Fruit fly (Drosophila melanogaster) whole organism, embryonic: ENCODE results near the gene Kdm5.
A peak's percentile ranks its signal among the peaks of the same experiment; 100 is the strongest.

Experiments used
- CG10462 ChIP-seq: fragments of 200-800 bp; sonication (Bioruptor generic); optimal IDR thresholded peaks from 2 replicates; lab custom pipeline; 2016; ENCODE audit warnings: missing biosample characterization, missing genetic modification characterization
- CG11560 ChIP-seq: fragments of 200-800 bp; sonication (Bioruptor generic); IDR thresholded peaks from 3 replicates; pipeline ENCODE4 v1.3.6; 2022; ENCODE audit warnings: missing biosample characterization, missing genetic modification characterization
- CG12236 ChIP-seq: fragments of 200-800 bp; sonication (Bioruptor generic); optimal IDR thresholded peaks from 2 replicates; lab custom pipeline; 2016; ENCODE audit warnings: missing biosample characterization, missing genetic modification characterization
- CG13296 ChIP-seq: fragments of 200-800 bp; sonication (Bioruptor generic); optimal IDR thresholded peaks from 3 replicates; lab custom pipeline; 2018; ENCODE audit warnings: missing biosample characterization, mild to moderate bottlenecking, missing genetic modification characterization
- CG13775 ChIP-seq: fragments of 200-800 bp; sonication (Bioruptor generic); optimal IDR thresholded peaks from 3 replicates; lab custom pipeline; 2017; ENCODE audit warnings: missing biosample characterization, mild to moderate bottlenecking, missing genetic modification characterization
- CG14710 ChIP-seq: fragments of 200-800 bp; sonication (Bioruptor generic); optimal IDR thresholded peaks from 3 replicates; lab custom pipeline; 2019; ENCODE audit warnings: missing biosample characterization, mild to moderate bottlenecking, missing genetic modification characterization, moderate library complexity
- CG15269 ChIP-seq: fragments of 200-800 bp; sonication (Bioruptor generic); optimal IDR thresholded peaks from 2 replicates; lab custom pipeline; 2018; ENCODE audit warnings: missing biosample characterization, mild to moderate bottlenecking, missing genetic modification characterization, moderate library complexity
- CG18476 ChIP-seq: fragments of 200-800 bp; sonication (Bioruptor generic); optimal IDR thresholded peaks from 2 replicates; lab custom pipeline; 2016; ENCODE audit warnings: missing biosample characterization, mild to moderate bottlenecking, missing genetic modification characterization
- CG2129 ChIP-seq: fragments of 200-800 bp; sonication (Bioruptor generic); IDR thresholded peaks from 2 replicates; pipeline ENCODE4 v1.3.6; 2022; ENCODE audit warnings: missing biosample characterization, missing genetic modification characterization; ENCODE audit not compliant: partially characterized antibody
- CG2202 ChIP-seq: fragments of 200-800 bp; sonication (Bioruptor generic); optimal IDR thresholded peaks from 2 replicates; lab custom pipeline; 2018; ENCODE audit warnings: missing biosample characterization, mild to moderate bottlenecking, missing genetic modification characterization
- CG2712 ChIP-seq: fragments of 200-800 bp; optimal IDR thresholded peaks from 3 replicates; lab custom pipeline; 2019; ENCODE audit warnings: missing biosample characterization, mild to moderate bottlenecking, missing genetic modification characterization, moderate library complexity
- CG33213 ChIP-seq: fragments of 200-800 bp; sonication (Bioruptor generic); optimal IDR thresholded peaks from 3 replicates; lab custom pipeline; 2016; ENCODE audit warnings: missing biosample characterization, missing genetic modification characterization
- CG42726 ChIP-seq: fragments of 200-800 bp; sonication (Bioruptor generic); IDR thresholded peaks from 2 replicates; pipeline ENCODE4 v1.3.6; 2022; ENCODE audit warnings: missing biosample characterization, missing genetic modification characterization; ENCODE audit not compliant: partially characterized antibody
- CG4820 ChIP-seq: fragments of 200-800 bp; sonication (Bioruptor generic); optimal IDR thresholded peaks from 3 replicates; lab custom pipeline; 2016; ENCODE audit warnings: missing biosample characterization, missing genetic modification characterization
- CG5180 ChIP-seq: fragments of 200-800 bp; sonication (Bioruptor generic); optimal IDR thresholded peaks from 3 replicates; lab custom pipeline; 2017; ENCODE audit warnings: missing biosample characterization, missing genetic modification characterization, mild to moderate bottlenecking, moderate library complexity, missing genetic modification reagents
- CG6654 ChIP-seq: fragments of 200-800 bp; sonication (Bioruptor generic); optimal IDR thresholded peaks from 2 replicates; lab custom pipeline; 2017; ENCODE audit warnings: missing biosample characterization, mild to moderate bottlenecking, missing genetic modification characterization
- CG6813 ChIP-seq: fragments of 200-800 bp; sonication (Bioruptor generic); optimal IDR thresholded peaks from 2 replicates; lab custom pipeline; 2017; ENCODE audit warnings: missing biosample characterization, missing genetic modification characterization, mild to moderate bottlenecking, moderate library complexity, missing genetic modification reagents
- CG7963 ChIP-seq: fragments of 200-800 bp; sonication (Bioruptor generic); IDR thresholded peaks from 3 replicates; pipeline ENCODE4 v1.3.6; 2022; ENCODE audit warnings: missing biosample characterization, missing genetic modification characterization; ENCODE audit not compliant: partially characterized antibody
- Eip74EF ChIP-seq, 2 experiments: fragments of 200-800 bp in 1 of 2; fragments of >200 bp in 1 of 2; sonication (Bioruptor generic) in 1 of 2; optimal IDR thresholded peaks; 2 replicates each; lab custom pipeline; 2017 to 2019; ENCODE audit warnings: missing biosample characterization in 2 of 2, missing genetic modification characterization in 2 of 2, mild to moderate bottlenecking in 1 of 2, moderate library complexity in 1 of 2
- Ets97D ChIP-seq: fragments of 200-800 bp; sonication (Bioruptor generic); optimal IDR thresholded peaks from 3 replicates; lab custom pipeline; 2016; ENCODE audit warnings: missing biosample characterization, missing genetic modification characterization
- Fer2 ChIP-seq: fragments of 200-800 bp; sonication (Bioruptor generic); optimal IDR thresholded peaks from 2 replicates; lab custom pipeline; 2018; ENCODE audit warnings: missing biosample characterization, mild to moderate bottlenecking, missing genetic modification characterization, moderate library complexity
- HLH3B ChIP-seq: fragments of 200-800 bp; sonication (Bioruptor generic); IDR thresholded peaks from 2 replicates; pipeline ENCODE4 v1.3.6; 2022; ENCODE audit warnings: missing biosample characterization, missing genetic modification characterization
- Nf-YA ChIP-seq: fragments of 200-800 bp; sonication (Bioruptor generic); IDR thresholded peaks from 2 replicates; pipeline ENCODE4 v1.3.6; 2022; ENCODE audit warnings: missing biosample characterization, missing genetic modification characterization
- Nf-YB ChIP-seq: fragments of 200-800 bp; sonication (Bioruptor generic); optimal IDR thresholded peaks from 3 replicates; lab custom pipeline; 2019; ENCODE audit warnings: missing biosample characterization, mild to moderate bottlenecking, missing genetic modification characterization, moderate library complexity
- PHDP ChIP-seq: fragments of 200-800 bp; sonication (Bioruptor generic); optimal IDR thresholded peaks from 3 replicates; lab custom pipeline; 2018; ENCODE audit warnings: missing biosample characterization, mild to moderate bottlenecking, missing genetic modification characterization, moderate library complexity
- Rfx ChIP-seq: fragments of 200-800 bp; sonication (Bioruptor generic); IDR thresholded peaks from 2 replicates; pipeline ENCODE4 v1.3.6; 2022; ENCODE audit warnings: missing biosample characterization, missing genetic modification characterization
- Trl ChIP-seq, 3 experiments: fragments of >200 bp in 2 of 3; fragments of 200-800 bp in 1 of 3; sonication (Bioruptor generic) in 1 of 3; optimal IDR thresholded peaks; 2 replicates in 1 of 3; 3 replicates in 2 of 3; lab custom pipeline; 2016 to 2017; ENCODE audit warnings: missing biosample characterization in 1 of 3, missing genetic modification characterization in 1 of 3
- cato ChIP-seq: fragments of 200-800 bp; sonication (Bioruptor generic); optimal IDR thresholded peaks from 2 replicates; lab custom pipeline; 2016; ENCODE audit warnings: missing biosample characterization, missing genetic modification characterization, borderline replicate concordance
- crp ChIP-seq, 2 experiments: fragments of 200-800 bp; sonication (Bioruptor generic); optimal IDR thresholded peaks; 2 replicates in 1 of 2; 3 replicates in 1 of 2; lab custom pipeline; 2017; ENCODE audit warnings: missing biosample characterization in 2 of 2, missing genetic modification characterization in 2 of 2, mild to moderate bottlenecking in 1 of 2, moderate library complexity in 1 of 2
- dimm ChIP-seq: fragments of 200-800 bp; sonication (Bioruptor generic); IDR thresholded peaks from 2 replicates; pipeline ENCODE4 v1.3.6; 2022; ENCODE audit warnings: missing biosample characterization, missing genetic modification characterization
- ftz-f1 ChIP-seq: fragments of 200-800 bp; sonication (Bioruptor generic); optimal IDR thresholded peaks from 2 replicates; lab custom pipeline; 2016; ENCODE audit warnings: missing biosample characterization, missing genetic modification characterization
- gcm ChIP-seq: fragments of 200-800 bp; sonication (Bioruptor generic); optimal IDR thresholded peaks from 2 replicates; lab custom pipeline; 2019; ENCODE audit warnings: missing biosample characterization, mild to moderate bottlenecking, missing genetic modification characterization, moderate library complexity
- grn ChIP-seq: fragments of 200-800 bp; sonication (Bioruptor generic); optimal IDR thresholded peaks from 3 replicates; lab custom pipeline; 2017; ENCODE audit warnings: missing biosample characterization, missing genetic modification characterization
- kni ChIP-seq: fragments of 200-800 bp; sonication (Bioruptor generic); optimal IDR thresholded peaks from 3 replicates; lab custom pipeline; 2017; ENCODE audit warnings: mild to moderate bottlenecking, missing biosample characterization, missing genetic modification reagents, missing genetic modification characterization
- lilli ChIP-seq: fragments of 200-800 bp; sonication (Bioruptor generic); optimal IDR thresholded peaks from 3 replicates; lab custom pipeline; 2016; ENCODE audit warnings: missing biosample characterization, missing genetic modification characterization
- mam ChIP-seq: fragments of 200-800 bp; sonication (Bioruptor generic); optimal IDR thresholded peaks from 3 replicates; lab custom pipeline; 2016; ENCODE audit warnings: missing biosample characterization, missing genetic modification characterization
- nerfin-1 ChIP-seq: fragments of 200-800 bp; sonication (Bioruptor generic); optimal IDR thresholded peaks from 3 replicates; lab custom pipeline; 2019; ENCODE audit warnings: missing biosample characterization, mild to moderate bottlenecking, missing genetic modification characterization, moderate library complexity
- otp ChIP-seq: fragments of 200-800 bp; sonication (Bioruptor generic); IDR thresholded peaks from 3 replicates; pipeline ENCODE4, ENCODE4 v1.3.6; 2022; ENCODE audit warnings: missing biosample characterization, missing genetic modification characterization
- pan ChIP-seq, 4 experiments: fragments of >200 bp in 3 of 4; fragments of 200-800 bp in 1 of 4; sonication (Bioruptor generic) in 1 of 4; optimal IDR thresholded peaks in 3 of 4; IDR thresholded peaks in 1 of 4; 2 replicates each; pipeline versions ENCODE4 v1.3.6 to Lab custom; 2017 to 2022; ENCODE audit warnings: missing biosample characterization in 2 of 4, missing genetic modification characterization in 2 of 4, mixed read lengths in 1 of 4
- prd ChIP-seq, 3 experiments: fragments of >200 bp in 2 of 3; fragments of 200-800 bp in 1 of 3; sonication (Bioruptor generic) in 1 of 3; optimal IDR thresholded peaks in 2 of 3; IDR thresholded peaks in 1 of 3; 2 replicates in 2 of 3; 3 replicates in 1 of 3; pipeline versions ENCODE4 v1.3.6 to Lab custom; 2017 to 2022; ENCODE audit warnings: missing biosample characterization in 1 of 3, missing genetic modification characterization in 1 of 3
- ro ChIP-seq: fragments of 200-800 bp; sonication (Bioruptor generic); IDR thresholded peaks from 2 replicates; pipeline ENCODE4 v1.3.6; 2022; ENCODE audit warnings: missing biosample characterization, missing genetic modification characterization
- schlank ChIP-seq: fragments of 200-800 bp; sonication (Bioruptor generic); optimal IDR thresholded peaks from 2 replicates; lab custom pipeline; 2018; ENCODE audit warnings: missing biosample characterization, mild to moderate bottlenecking, missing genetic modification characterization
- slp2 ChIP-seq: fragments of 200-800 bp; sonication (Bioruptor generic); optimal IDR thresholded peaks from 2 replicates; lab custom pipeline; 2016; ENCODE audit warnings: missing biosample characterization, missing genetic modification characterization

The Kdm5 gene

DNA sequence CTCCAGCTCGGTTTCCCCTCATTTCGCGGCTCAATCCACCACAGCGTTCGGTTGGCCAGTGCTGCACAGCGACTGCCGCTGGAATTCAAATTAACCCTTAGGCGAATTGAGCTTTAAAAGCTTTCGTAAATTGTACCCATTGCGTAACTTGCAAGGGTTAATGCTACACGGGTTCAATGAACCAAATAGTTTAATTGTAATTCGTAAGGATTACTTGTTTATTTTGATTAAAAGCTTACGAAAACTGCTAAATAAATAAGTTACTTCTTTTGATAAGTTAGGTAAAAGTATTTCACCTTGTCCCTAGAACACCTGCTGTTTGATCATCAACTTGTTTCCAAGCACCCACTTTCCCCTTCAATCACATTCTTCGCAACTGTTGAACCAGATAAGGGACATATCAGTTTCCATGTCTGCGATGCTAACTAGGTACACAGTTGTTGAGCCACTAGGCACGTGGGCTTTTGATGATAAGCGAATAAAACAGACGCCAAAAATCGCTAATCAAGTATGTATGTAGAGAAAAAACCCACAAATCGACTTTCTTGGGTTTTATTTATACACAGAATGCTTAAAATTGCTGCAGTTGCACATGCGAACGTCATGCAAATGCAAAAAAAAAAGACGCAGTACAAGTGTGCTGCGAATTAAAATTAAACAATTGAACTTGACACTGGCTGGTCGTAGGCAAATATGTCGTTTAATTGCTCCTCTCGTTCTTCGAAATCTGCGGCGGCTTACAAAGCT lies 46.8 kb upstream of the Kdm5 start, which contains the start of gene Pfas (continued):
- TF ChIP-seq CG6813 (no peak), grn (GFP tag; lab: Kevin White, UChicago) (no peak), CG18476 (GFP tag; lab: Kevin White, UChicago) (no peak), lilli (peak; percentile 81)

- TF ChIP-seq CG42726 (GFP tag; lab: Robert Waterston, UW) (0 out of 2 replicates have a peak, but pooled peaks have one; percentile 20), CG11560 (no peak)
Measured at dm6 chr2L:6045484-6045883, 46.2 kb upstream of the Kdm5 start.

DNA sequence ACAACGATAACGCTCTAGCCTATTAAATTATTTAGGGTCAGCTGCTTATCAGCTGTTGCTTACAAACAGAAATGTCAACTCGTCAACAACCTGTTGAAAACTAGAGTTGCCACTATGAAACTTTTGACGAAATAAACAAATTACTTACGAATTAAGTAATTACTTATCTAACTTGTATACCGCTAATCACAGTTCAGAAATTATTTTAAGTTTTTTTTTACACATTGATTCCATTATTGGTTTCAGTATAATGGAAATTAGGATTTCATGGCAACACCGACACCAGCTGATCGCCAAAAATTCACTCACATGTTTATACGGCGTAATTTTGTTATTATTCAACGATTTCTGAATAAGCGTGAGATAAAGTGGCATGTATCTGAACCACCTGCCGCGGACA lies 38.5 kb upstream of the Kdm5 start, which contains the start of the genes CG9117 and CG31643:
Gene CG9117, minus strand, starts transcription at position 73 of the 400 bp plus-strand sequence.
Gene CG31643, plus strand, starts transcription at position 288 of the 400 bp plus-strand sequence.
- peak; percentile 45 for TF ChIP-seq kni (GFP tag; lab: Kevin White, UChicago)
- TF ChIP-seq CG2712 (tag; lab: Kevin White, UChicago): peak; percentile 57
- peak; percentile 37 for TF ChIP-seq CG12236 (GFP tag; lab: Kevin White, UChicago)
- TF ChIP-seq mam (GFP tag; lab: Kevin White, UChicago): peak; percentile 78
- TF ChIP-seq Rfx: peak; percentile 55
- no peak for TF ChIP-seq ftz-f1
- TF ChIP-seq slp2 (GFP tag; lab: Kevin White, UChicago): peak; percentile 45
- TF ChIP-seq gcm (GFP tag; lab: Kevin White, UChicago): no peak
- TF ChIP-seq ro: no peak
- TF ChIP-seq CG5180 (GFP tag; lab: Kevin White, UChicago): no peak
- TF ChIP-seq CG4820 (GFP tag; lab: Kevin White, UChicago): peak; percentile 49
- TF ChIP-seq Fer2 (tag; lab: Kevin White, UChicago): peak; percentile 28
- peak; percentile 47 for TF ChIP-seq CG33213 (GFP tag; lab: Kevin White, UChicago)
- TF ChIP-seq PHDP (tag; lab: Kevin White, UChicago): peak; percentile 66
- TF ChIP-seq Nf-YB: peak; percentile 10
- no peak for TF ChIP-seq otp (GFP tag; lab: Robert Waterston, UW)
- no peak for TF ChIP-seq CG15269 (tag; lab: Kevin White, UChicago)
- peak; percentile 61 for TF ChIP-seq nerfin-1 (tag; lab: Kevin White, UChicago)
- peak; percentile 56 for TF ChIP-seq CG13775 (GFP tag; lab: Kevin White, UChicago)
- no peak for TF ChIP-seq Trl (optimal IDR thresholded peaks at IDR 0.05; lab: Kevin White, UChicago)
- TF ChIP-seq Trl (GFP tag; optimal IDR thresholded peaks at IDR 0.05; lab: Kevin White, UChicago): peak; percentile 46
- TF ChIP-seq schlank (tag; lab: Kevin White, UChicago): no peak
- peak; percentile 88 for TF ChIP-seq CG14710 (tag; lab: Kevin White, UChicago)
- no peak for TF ChIP-seq CG6654
- TF ChIP-seq Eip74EF (GFP tag; optimal IDR thresholded peaks at IDR 0.05; lab: Kevin White, UChicago): no peak
- TF ChIP-seq crp (GFP tag; optimal IDR thresholded peaks at IDR 0.05; lab: Kevin White, UChicago): peak; percentile 98 to 100
- TF ChIP-seq pan (optimal IDR thresholded peaks at IDR 0.05; lab: Kevin White, UChicago): no peak
- TF ChIP-seq pan (GFP tag; optimal IDR thresholded peaks at IDR 0.05 in 1 of 2, IDR thresholded peaks at IDR 0.05 in 1 of 2): no peak
- TF ChIP-seq prd (optimal IDR thresholded peaks at IDR 0.05; lab: Kevin White, UChicago): no peak
- peak; percentile 54; the same call in 1 of the 3 replicates for TF ChIP-seq prd (GFP tag; IDR thresholded peaks at IDR 0.05; lab: Robert Waterston, UW)
- TF ChIP-seq CG2202 (tag; lab: Kevin White, UChicago): no peak
- no peak for TF ChIP-seq dimm
- peak; percentile 61 for TF ChIP-seq Ets97D
- TF ChIP-seq CG10462: peak; percentile 13
- TF ChIP-seq CG2129 (GFP tag; lab: Robert Waterston, UW): no peak
- no peak for TF ChIP-seq HLH3B (GFP tag; lab: Robert Waterston, UW)
- peak; percentile 18 for TF ChIP-seq cato (GFP tag; lab: Kevin White, UChicago)
- TF ChIP-seq Nf-YA (GFP tag; lab: Robert Waterston, UW): no peak
- TF ChIP-seq CG7963 (GFP tag; lab: Robert Waterston, UW): no peak
- no peak for TF ChIP-seq CG13296 (GFP tag; lab: Kevin White, UChicago)
